Worm (Caenorhabditis elegans): ENCODE data around the gene asm-3.

- TF ChIP-seq die-1 (tag; optimal IDR thresholded peaks at IDR 0.05) = no peak
- no peak for TF ChIP-seq snpc-4 (GFP tag; optimal IDR thresholded peaks at IDR 0.05)
- no peak for TF ChIP-seq snpc-4 (tag; optimal IDR thresholded peaks at IDR 0.05)
- no peak for TF ChIP-seq atf-7 (tag; optimal IDR thresholded peaks at IDR 0.05)
- TF ChIP-seq Y79H2A.3 (GFP tag; conservative IDR thresholded peaks at IDR 0.05) = no peak
Measured at ce11 chrIV:558735-559284, 35.2 kb upstream of the asm-3 start, which contains the start of gene efn-4.
